Worm (Caenorhabditis elegans) whole organism, midembryonic: Measurements from ENCODE around the gene ntp-1.
A peak's percentile ranks its signal among the peaks of the same experiment; 100 is the strongest.

Experiments
- T22C8.4 ChIP-seq: fragments of 200-800 bp; sonication (Bioruptor generic); IDR thresholded peaks from 2 replicates; pipeline ENCODE4 v1.3.6; 2022; ENCODE audit warnings: missing genetic modification characterization, missing compliant biosample characterization
- cog-1 ChIP-seq: sonication (generic microtip); optimal IDR thresholded peaks from 2 replicates; lab custom pipeline; 2016; ENCODE audit warnings: missing genetic modification characterization, missing compliant biosample characterization
- tab-1 ChIP-seq: fragments of 200-800 bp; sonication (Bioruptor generic); IDR thresholded peaks from 2 replicates; pipeline ENCODE4 v1.3.6; 2022; ENCODE audit warnings: missing genetic modification characterization, missing compliant biosample characterization
- ztf-23 ChIP-seq: fragments of 200-800 bp; sonication (Bioruptor generic); IDR thresholded peaks from 2 replicates; pipeline ENCODE4 v1.3.6; 2022; ENCODE audit warnings: missing genetic modification reagents, missing genetic modification characterization, missing compliant biosample characterization

DNA sequence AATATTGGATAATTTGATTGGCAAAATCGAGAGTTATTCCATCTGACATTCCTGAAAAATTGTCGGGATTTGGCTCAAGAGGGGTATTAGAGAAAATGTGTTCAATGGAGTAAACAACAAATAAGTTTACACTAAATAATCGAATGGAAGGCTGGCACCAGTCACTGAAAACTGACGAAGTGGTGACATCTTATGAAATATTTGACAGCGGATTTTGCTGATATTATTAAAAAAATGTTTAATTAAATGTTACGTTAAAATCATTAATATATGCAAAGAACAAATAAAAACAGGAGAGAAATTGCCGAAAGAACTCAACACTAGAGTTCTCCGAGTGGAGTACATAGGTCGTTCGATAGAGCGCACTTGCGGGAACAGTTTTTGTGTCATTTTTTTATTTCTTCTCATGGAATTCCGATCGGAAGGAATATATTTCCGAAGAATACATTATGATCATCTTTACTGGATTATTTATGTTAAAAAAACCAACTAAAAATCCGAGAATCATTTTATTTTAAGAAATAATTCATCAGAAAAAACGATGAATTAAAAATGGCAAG lies 9.0 kb downstream of the ntp-1 start, which contains the start of gene tag-322:
- no peak for TF ChIP-seq T22C8.4 (GFP tag; lab: Robert Waterston, UW)
- no peak for TF ChIP-seq ztf-23 (GFP tag; lab: Robert Waterston, UW)
- TF ChIP-seq tab-1: no peak
- TF ChIP-seq cog-1 (tag; lab: Kevin White, UChicago): peak; percentile 32
